Fruit fly (Drosophila melanogaster): ENCODE data around the gene Zasp67.

The Zasp67 gene

DNA sequence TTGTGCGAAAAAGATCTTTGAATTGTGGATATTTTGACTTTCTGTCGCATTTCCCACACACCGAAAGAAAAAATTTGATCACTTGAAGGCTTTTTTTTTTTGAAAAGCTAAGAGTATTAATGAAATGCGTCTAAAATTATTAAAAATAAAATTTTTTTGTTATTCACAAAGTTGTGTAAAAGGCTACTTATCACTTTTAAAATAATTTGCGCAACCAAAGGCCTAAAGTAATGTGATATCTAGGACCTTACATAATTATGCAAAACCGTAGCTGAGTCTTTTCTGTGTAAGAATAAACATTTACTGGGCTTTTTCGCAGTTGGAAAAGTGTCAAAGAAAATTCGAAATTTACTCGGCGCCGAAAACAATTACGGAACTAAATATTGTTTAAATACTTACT lies 33.2 kb downstream of the Zasp67 start (continued):
- TF ChIP-seq CG9932 (GFP tag; IDR thresholded peaks at IDR 0.05) (peak; percentile 33; the same call in 1 of the 2 replicates), kah (GFP tag; optimal IDR thresholded peaks at IDR 0.05) (no peak), Opbp (GFP tag; IDR thresholded peaks at IDR 0.05; ENCODE audit: partially characterized antibody) (no peak), Ets65A (GFP tag) (peak; percentile 72), CG6683 (GFP tag; optimal IDR thresholded peaks at IDR 0.05) (no peak), sens (GFP tag) (peak; percentile 21), dmrt11E (tag; optimal IDR thresholded peaks at IDR 0.05) (no peak), CG30403 (GFP tag; optimal IDR thresholded peaks at IDR 0.05) (peak; percentile 6), CG2120 (GFP tag; optimal IDR thresholded peaks at IDR 0.05) (peak; percentile 21), jigr1 (GFP tag; IDR thresholded peaks at IDR 0.05) (no peak), Meics (GFP tag; optimal IDR thresholded peaks at IDR 0.05) (no peak), CG10321 (GFP tag; IDR thresholded peaks at IDR 0.05) (no peak), Pdp1 (GFP tag; optimal IDR thresholded peaks at IDR 0.05) (peak in 1 of 2 experiments; percentile 54)

DNA sequence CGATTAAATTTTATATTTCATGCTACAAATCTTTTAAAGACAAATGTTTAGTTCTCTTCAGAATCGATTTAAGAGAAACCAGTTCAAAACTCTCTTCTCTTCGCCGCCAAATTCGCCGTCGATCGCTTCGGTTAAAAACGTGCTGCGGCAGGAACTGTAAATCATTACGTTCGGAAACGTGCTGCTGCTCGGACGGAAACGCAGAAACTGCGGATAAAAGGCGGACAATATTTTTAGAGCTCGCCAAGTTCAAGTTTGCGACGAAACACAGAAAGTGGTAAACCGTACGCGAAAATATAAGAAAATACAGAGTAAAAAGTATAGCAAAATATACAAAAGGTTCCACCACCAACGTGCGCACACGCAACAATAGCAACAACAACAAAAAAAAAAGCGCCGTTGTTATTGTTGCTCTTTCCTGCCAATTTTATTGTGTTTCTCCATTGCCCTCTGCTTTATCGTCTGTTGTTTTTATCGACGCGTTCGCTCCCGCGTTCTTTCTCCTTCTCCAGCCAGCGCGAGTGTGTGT lies 34.0 kb downstream of the Zasp67 start, which contains the start of gene Ae2:
Gene Ae2 (plus strand): TSS at position 156 of the 529 bp plus-strand sequence.
- TF ChIP-seq unpg (GFP tag; optimal IDR thresholded peaks at IDR 0.05) (no peak), CG16863 (GFP tag; optimal IDR thresholded peaks at IDR 0.05) (no peak), CG11247 (GFP tag; IDR thresholded peaks at IDR 0.05) (no peak), br (optimal IDR thresholded peaks at IDR 0.05) (no peak), Atf6 (GFP tag; IDR thresholded peaks at IDR 0.05) (peak; percentile 21; the same call in 1 of the 2 replicates), CG15073 (GFP tag; optimal IDR thresholded peaks at IDR 0.05) (no peak), lbe (GFP tag; optimal IDR thresholded peaks at IDR 0.05) (peak; percentile 10), Pdp1 (GFP tag; optimal IDR thresholded peaks at IDR 0.05) (peak in 1 of 2 experiments; percentile 55), Trl (optimal IDR thresholded peaks at IDR 0.05) (peak; percentile 50 to 63), Trl (GFP tag; optimal IDR thresholded peaks at IDR 0.05) (no peak), CG12104 (GFP tag; optimal IDR thresholded peaks at IDR 0.05) (no peak), NC2β (GFP tag; optimal IDR thresholded peaks at IDR 0.05) (no peak), CG7556 (GFP tag; optimal IDR thresholded peaks at IDR 0.05) (no peak), ap (GFP tag; IDR thresholded peaks at IDR 0.05) (no peak), CG7987 (GFP tag; optimal IDR thresholded peaks at IDR 0.05) (no peak), sob (GFP tag; IDR thresholded peaks at IDR 0.05) (peak; percentile 52; the same call in 1 of the 2 replicates), Dip3 (GFP tag; optimal IDR thresholded peaks at IDR 0.05) (no peak), Doc3 (GFP tag; IDR thresholded peaks at IDR 0.05; ENCODE audit: partially characterized antibody) (no peak), CG18262 (tag; optimal IDR thresholded peaks at IDR 0.05) (no peak), grau (tag; optimal IDR thresholded peaks at IDR 0.05) (peak; percentile 3), CG10543 (GFP tag; optimal IDR thresholded peaks at IDR 0.05) (peak; percentile 40), sens (GFP tag) (peak; percentile 46), gro (GFP tag; optimal IDR thresholded peaks at IDR 0.05) (no peak), insv (GFP tag; optimal IDR thresholded peaks at IDR 0.05) (no peak), CG10209 (GFP tag; optimal IDR thresholded peaks at IDR 0.05) (no peak), CG3281 (GFP tag; optimal IDR thresholded peaks at IDR 0.05) (no peak), CG1529 (GFP tag; optimal IDR thresholded peaks at IDR 0.05) (no peak), Lpt (GFP tag; optimal IDR thresholded peaks at IDR 0.05) (no peak), ssp (GFP tag; IDR thresholded peaks at IDR 0.05) (no peak), chn (GFP tag; optimal IDR thresholded peaks at IDR 0.05) (no peak), Fer1 (GFP tag; optimal IDR thresholded peaks at IDR 0.05) (peak; percentile 1), CG14965 (GFP tag; optimal IDR thresholded peaks at IDR 0.05; ENCODE audit: borderline replicate concordance) (no peak), Hr78 (GFP tag; optimal IDR thresholded peaks at IDR 0.05) (no peak), pho (GFP tag; optimal IDR thresholded peaks at IDR 0.05) (peak; percentile 1), cas (GFP tag; IDR thresholded peaks at IDR 0.05) (no peak), H2.0 (GFP tag; IDR thresholded peaks at IDR 0.05) (no peak), Eip74EF (GFP tag; optimal IDR thresholded peaks at IDR 0.05) (peak in 1 of 2 experiments; percentile 45), CG13624 (GFP tag; optimal IDR thresholded peaks at IDR 0.05) (peak; percentile 12), tgo (GFP tag; IDR thresholded peaks at IDR 0.05) (no peak), Jarid2 (GFP tag; optimal IDR thresholded peaks at IDR 0.05) (peak; percentile 84)

All from whole organism, embryonic.